Worm (Caenorhabditis elegans): ENCODE data around the gene Y50D7A.3.

The Y50D7A.3 gene

DNA sequence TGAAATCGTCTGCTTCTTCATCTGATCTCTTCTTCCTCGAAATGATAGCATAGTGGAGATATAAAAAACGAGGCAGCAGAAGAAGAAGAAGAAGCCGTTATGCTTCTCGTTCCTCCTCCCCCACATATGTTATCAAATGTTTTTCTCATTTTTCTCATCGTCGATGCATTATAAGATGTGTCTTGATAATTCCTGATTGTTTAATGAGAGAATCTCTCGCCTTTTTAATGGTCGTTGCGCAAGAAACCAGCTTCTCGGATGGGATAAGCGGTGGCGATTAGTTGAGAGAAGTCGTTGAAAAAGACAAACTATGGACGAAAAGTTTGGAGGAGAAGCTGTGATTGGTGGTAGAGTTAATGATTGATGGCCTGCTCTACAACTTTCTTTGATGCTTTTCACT, 40.2 kb downstream of the Y50D7A.3 start, which contains the start of gene Y50D7A.13:
TSS of gene Y50D7A.13 (minus strand) at position 101 of the 400 bp plus-strand sequence.
- no peak for TF ChIP-seq nhr-19 (GFP tag; conservative IDR thresholded peaks at IDR 0.05)
- no peak for TF ChIP-seq dpl-1 (GFP tag; optimal IDR thresholded peaks at IDR 0.05)
- no peak for TF ChIP-seq snu-23 (GFP tag; optimal IDR thresholded peaks at IDR 0.05)
- TF ChIP-seq sox-4 (tag; optimal IDR thresholded peaks at IDR 0.05), result no peak
- TF ChIP-seq C34B4.2 (tag; optimal IDR thresholded peaks at IDR 0.05), result no peak
- no peak for TF ChIP-seq nhr-12 (tag; optimal IDR thresholded peaks at IDR 0.05)
- no peak for TF ChIP-seq nhr-76 (tag; optimal IDR thresholded peaks at IDR 0.05)
- no peak for TF ChIP-seq nhr-47 (tag; optimal IDR thresholded peaks at IDR 0.05)
- TF ChIP-seq pag-3 (tag; optimal IDR thresholded peaks at IDR 0.05; ENCODE audit: borderline replicate concordance, insufficient read depth), result no peak
- TF ChIP-seq elt-3 (tag; optimal IDR thresholded peaks at IDR 0.05), result no peak
- no peak for TF ChIP-seq mdl-1 (tag; optimal IDR thresholded peaks at IDR 0.05)
- no peak for TF ChIP-seq nhr-11 (tag; optimal IDR thresholded peaks at IDR 0.05)
- no peak for TF ChIP-seq grh-1 (GFP tag; IDR thresholded peaks at IDR 0.05)
- TF ChIP-seq jun-1 (tag; optimal IDR thresholded peaks at IDR 0.05), result no peak
- no peak for TF ChIP-seq ceh-63 (GFP tag; optimal IDR thresholded peaks at IDR 0.05)
- no peak for TF ChIP-seq vab-15 (tag; optimal IDR thresholded peaks at IDR 0.05)
- TF ChIP-seq nhr-237 (tag; optimal IDR thresholded peaks at IDR 0.05), result no peak
- TF ChIP-seq mep-1 (tag; optimal IDR thresholded peaks at IDR 0.05), result no peak
- TF ChIP-seq fos-1 (tag; optimal IDR thresholded peaks at IDR 0.05), result no peak
- TF ChIP-seq Y116A8C.19 (tag; optimal IDR thresholded peaks at IDR 0.05; ENCODE audit: borderline replicate concordance), result no peak

DNA sequence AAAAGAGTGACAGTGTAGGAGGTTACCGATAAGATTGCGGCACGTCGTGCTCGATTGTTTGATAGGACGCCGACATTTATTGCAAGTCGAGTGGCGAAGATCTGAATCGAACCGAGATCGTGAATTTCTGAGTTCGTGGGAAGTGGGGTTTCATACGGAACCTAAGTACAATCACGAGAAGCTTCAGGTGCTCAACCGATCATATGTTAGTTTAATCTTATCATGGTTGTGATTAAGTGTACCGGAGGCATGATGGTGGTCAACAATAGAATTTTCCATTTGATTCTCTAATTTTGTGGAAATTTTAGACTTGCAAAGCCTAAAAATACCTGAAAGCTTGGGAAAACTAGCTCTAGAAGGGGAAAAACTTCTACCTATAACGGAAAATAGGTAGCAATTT, 44.1 kb downstream of the Y50D7A.3 start, which contains the start of gene ads-1:
TSS of gene ads-1 (minus strand) at position 101 of the 400 bp plus-strand sequence.
- TF ChIP-seq fkh-8 (tag; optimal IDR thresholded peaks at IDR 0.05), result no peak
- no peak for TF ChIP-seq lin-35 (GFP tag; optimal IDR thresholded peaks at IDR 0.05)

DNA sequence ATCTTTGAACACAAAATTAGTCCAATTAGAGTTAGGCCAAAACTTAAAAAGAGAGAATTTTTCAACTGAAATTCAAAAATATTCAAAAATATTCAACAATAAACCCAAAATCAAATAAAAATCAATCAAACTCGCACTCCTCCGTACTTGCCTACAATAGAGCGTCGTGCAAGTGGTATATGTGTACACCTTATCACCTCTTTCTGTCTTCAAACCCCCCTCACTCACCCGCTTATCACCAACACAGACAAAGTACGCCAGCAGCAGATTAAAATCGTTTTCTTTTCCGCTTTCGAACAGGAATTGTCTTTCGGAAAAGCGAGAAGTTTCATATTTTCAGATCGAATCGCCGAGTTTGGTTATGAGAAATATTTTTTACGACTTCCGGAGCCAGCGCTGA, 44.9 kb downstream of the Y50D7A.3 start:
- no peak for TF ChIP-seq nhr-77 (tag; optimal IDR thresholded peaks at IDR 0.05)
- no peak for TF ChIP-seq swsn-7 (tag; optimal IDR thresholded peaks at IDR 0.05)
- no peak for TF ChIP-seq fkh-10 (GFP tag; optimal IDR thresholded peaks at IDR 0.05)
- TF ChIP-seq tlp-1 (tag; optimal IDR thresholded peaks at IDR 0.05), result no peak
- TF ChIP-seq elt-2 (tag; optimal IDR thresholded peaks at IDR 0.05), result peak; percentile 43
- no peak for TF ChIP-seq ceh-88 (GFP tag; IDR thresholded peaks at IDR 0.05)

DNA sequence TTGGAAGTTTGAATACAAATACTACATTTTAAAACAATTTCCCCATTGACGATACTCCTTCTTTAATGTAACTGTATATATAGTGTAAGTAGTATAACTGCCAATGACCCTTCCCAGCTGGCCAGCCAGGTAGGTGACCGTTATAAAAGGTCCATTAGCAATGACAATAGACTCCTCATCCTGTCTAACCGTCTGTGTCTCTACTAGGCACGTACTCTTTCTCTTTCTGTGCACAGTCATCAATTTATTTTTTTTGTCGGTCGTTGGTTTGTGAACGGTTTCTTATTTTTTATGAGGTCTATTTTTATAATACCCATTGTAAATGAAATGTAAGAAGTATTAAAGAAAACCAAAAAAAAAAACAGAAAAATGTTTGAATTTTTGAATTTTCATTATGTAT, 50.2 kb downstream of the Y50D7A.3 start:
- TF ChIP-seq ets-5 (GFP tag; IDR thresholded peaks at IDR 0.05) (no peak), ceh-8 (GFP tag; optimal IDR thresholded peaks at IDR 0.05) (no peak), pag-3 (tag; optimal IDR thresholded peaks at IDR 0.05; ENCODE audit: borderline replicate concordance, insufficient read depth) (no peak), fkh-4 (tag; optimal IDR thresholded peaks at IDR 0.05; ENCODE audit: borderline replicate concordance) (no peak), rnt-1 (tag; optimal IDR thresholded peaks at IDR 0.05) (no peak), lsy-2 (tag; optimal IDR thresholded peaks at IDR 0.05) (no peak), nhr-84 (tag; optimal IDR thresholded peaks at IDR 0.05) (no peak), elt-2 (tag; optimal IDR thresholded peaks at IDR 0.05) (no peak), unc-130 (tag; optimal IDR thresholded peaks at IDR 0.05) (no peak)

DNA sequence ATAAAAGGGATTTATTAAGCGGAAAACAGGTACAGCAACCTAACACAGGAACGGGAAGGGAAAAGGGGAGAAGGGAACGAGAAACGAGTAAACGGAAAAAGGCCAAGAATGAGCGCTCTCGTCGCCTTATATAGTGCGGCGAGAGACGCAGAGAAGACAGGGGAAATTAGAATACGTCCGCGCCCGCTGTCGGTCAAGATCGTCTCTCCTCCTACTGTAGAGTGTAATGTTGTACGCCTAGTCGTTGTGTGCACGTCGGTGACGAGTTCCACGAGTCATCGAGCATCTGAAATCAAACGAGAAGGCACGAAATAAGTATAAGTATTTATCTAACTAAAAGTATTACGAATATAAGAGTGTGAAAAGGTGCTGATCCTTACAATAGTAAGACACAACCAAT, 56.8 kb downstream of the Y50D7A.3 start:
- TF ChIP-seq lin-15B (tag; optimal IDR thresholded peaks at IDR 0.05) (no peak), nhr-77 (tag; optimal IDR thresholded peaks at IDR 0.05) (no peak), ztf-11 (tag; optimal IDR thresholded peaks at IDR 0.05) (no peak), snpc-4 (tag; optimal IDR thresholded peaks at IDR 0.05) (no peak), hpl-2 (GFP tag; optimal IDR thresholded peaks at IDR 0.05) (no peak), elt-3 (tag; optimal IDR thresholded peaks at IDR 0.05) (no peak), lsy-2 (tag; optimal IDR thresholded peaks at IDR 0.05) (no peak)

Measured in whole organism, L1 larva.